Worm (Caenorhabditis elegans) whole organism, L3 larva: Measurements from ENCODE around the gene ZC204.13.
A peak's percentile ranks its signal among the peaks of the same experiment; 100 is the strongest.

Experiments
- R02D3.7 ChIP-seq: fragments of 150-350 bp; optimal IDR thresholded peaks from 2 replicates; lab custom pipeline; 2014; ENCODE audit warnings: missing biosample characterization, missing genetic modification characterization
- ZK546.5 ChIP-seq: sonication (generic microtip); optimal IDR thresholded peaks from 2 replicates; lab custom pipeline; 2017; ENCODE audit warnings: missing biosample characterization, missing genetic modification characterization
- aly-2 ChIP-seq: fragments of 150-350 bp; optimal IDR thresholded peaks from 2 replicates; lab custom pipeline; 2014; ENCODE audit warnings: missing biosample characterization, missing genetic modification characterization
- ama-1 ChIP-seq: fragments of 150-350 bp; optimal IDR thresholded peaks from 2 replicates; lab custom pipeline; 2018
- ceh-16 ChIP-seq: sonication (generic microtip); optimal IDR thresholded peaks from 2 replicates; lab custom pipeline; 2017; ENCODE audit warnings: missing biosample characterization, missing genetic modification characterization
- ceh-28 ChIP-seq: fragments of 150-350 bp; optimal IDR thresholded peaks from 2 replicates; lab custom pipeline; 2014; ENCODE audit warnings: missing biosample characterization, missing genetic modification reagents, missing genetic modification characterization
- ceh-9 ChIP-seq: sonication (generic microtip); optimal IDR thresholded peaks from 2 replicates; lab custom pipeline; 2018; ENCODE audit warnings: missing biosample characterization, missing genetic modification characterization
- egl-27 ChIP-seq: sonication (generic microtip); optimal IDR thresholded peaks from 4 replicates; lab custom pipeline; 2017; ENCODE audit warnings: missing biosample characterization, missing genetic modification reagents, missing genetic modification characterization
- elt-1 ChIP-seq: fragments of 150-350 bp; optimal IDR thresholded peaks from 2 replicates; lab custom pipeline; 2014; ENCODE audit warnings: missing biosample characterization, missing genetic modification characterization
- elt-2 ChIP-seq: sonication (generic microtip); optimal IDR thresholded peaks from 2 replicates; lab custom pipeline; 2016; ENCODE audit warnings: missing genetic modification reagents, mild to moderate bottlenecking, missing genetic modification characterization, missing compliant biosample characterization
- fkh-10 ChIP-seq: sonication (generic microtip); optimal IDR thresholded peaks from 2 replicates; lab custom pipeline; 2017; ENCODE audit warnings: missing biosample characterization, missing genetic modification reagents, missing genetic modification characterization
- fkh-2 ChIP-seq: fragments of 150-350 bp; optimal IDR thresholded peaks from 2 replicates; lab custom pipeline; 2014; ENCODE audit warnings: missing biosample characterization, missing genetic modification reagents, missing genetic modification characterization
- fos-1 ChIP-seq: fragments of 150-350 bp; optimal IDR thresholded peaks from 2 replicates; lab custom pipeline; 2014; ENCODE audit warnings: missing biosample characterization, missing genetic modification characterization
- hmg-11 ChIP-seq: sonication (generic microtip); optimal IDR thresholded peaks from 2 replicates; lab custom pipeline; 2016; ENCODE audit warnings: missing genetic modification characterization, missing compliant biosample characterization
- lin-15B ChIP-seq: fragments of 150-350 bp; optimal IDR thresholded peaks from 2 replicates; lab custom pipeline; 2014; ENCODE audit warnings: missing biosample characterization, missing genetic modification characterization
- lin-39 ChIP-seq: fragments of 150-350 bp; optimal IDR thresholded peaks from 2 replicates; lab custom pipeline; 2018; ENCODE audit warnings: missing biosample characterization, missing genetic modification reagents, missing genetic modification characterization
- mml-1 ChIP-seq: fragments of 150-350 bp; sonication (generic microtip); optimal IDR thresholded peaks from 3 replicates; lab custom pipeline; 2014; ENCODE audit warnings: missing biosample characterization, missing genetic modification characterization
- nfya-1 ChIP-seq: sonication (generic microtip); optimal IDR thresholded peaks from 2 replicates; lab custom pipeline; 2017; ENCODE audit warnings: missing genetic modification characterization, mild to moderate bottlenecking, missing compliant biosample characterization, antibody characterized with exemption, moderate library complexity; ENCODE audit not compliant: insufficient read depth
- nhr-11 ChIP-seq: fragments of 150-350 bp; optimal IDR thresholded peaks from 2 replicates; lab custom pipeline; 2014; ENCODE audit warnings: missing biosample characterization, missing genetic modification characterization
- nhr-12 ChIP-seq: fragments of 150-350 bp; optimal IDR thresholded peaks from 2 replicates; lab custom pipeline; 2014; ENCODE audit warnings: missing biosample characterization, missing genetic modification characterization
- nhr-23 ChIP-seq: fragments of 150-350 bp; optimal IDR thresholded peaks from 2 replicates; lab custom pipeline; 2014; ENCODE audit warnings: missing biosample characterization, missing genetic modification reagents, missing genetic modification characterization
- nhr-25 ChIP-seq: sonication (generic microtip); optimal IDR thresholded peaks from 2 replicates; lab custom pipeline; 2017; ENCODE audit warnings: missing biosample characterization, missing genetic modification characterization
- nhr-28 ChIP-seq: fragments of 150-350 bp; optimal IDR thresholded peaks from 2 replicates; lab custom pipeline; 2014; ENCODE audit warnings: missing biosample characterization, missing genetic modification characterization
- nhr-43 ChIP-seq: sonication (generic microtip); optimal IDR thresholded peaks from 2 replicates; lab custom pipeline; 2016; ENCODE audit warnings: mild to moderate bottlenecking, missing genetic modification characterization, missing compliant biosample characterization; ENCODE audit not compliant: poor library complexity, severe bottlenecking
- nhr-67 ChIP-seq: fragments of 150-350 bp; optimal IDR thresholded peaks from 2 replicates; lab custom pipeline; 2014; ENCODE audit warnings: missing biosample characterization, missing genetic modification characterization
- nhr-76 ChIP-seq: fragments of 150-350 bp; sonication (generic microtip); optimal IDR thresholded peaks from 5 replicates; lab custom pipeline; 2014; ENCODE audit warnings: missing biosample characterization, missing genetic modification characterization
- pha-4 ChIP-seq: fragments of 150-350 bp; optimal IDR thresholded peaks from 2 replicates; lab custom pipeline; 2014; ENCODE audit warnings: missing biosample characterization, missing genetic modification reagents, missing genetic modification characterization
- pqm-1 ChIP-seq: fragments of 150-350 bp; optimal IDR thresholded peaks from 2 replicates; lab custom pipeline; 2017; ENCODE audit warnings: missing biosample characterization, missing genetic modification characterization, inconsistent platforms
- skn-1 ChIP-seq: fragments of 150-350 bp; optimal IDR thresholded peaks from 2 replicates; lab custom pipeline; 2014; ENCODE audit warnings: missing biosample characterization, missing genetic modification characterization
- snpc-4 ChIP-seq: fragments of 150-350 bp; optimal IDR thresholded peaks from 2 replicates; lab custom pipeline; 2014; ENCODE audit warnings: missing biosample characterization, missing genetic modification characterization
- tbx-2 ChIP-seq: sonication (generic microtip); optimal IDR thresholded peaks from 2 replicates; lab custom pipeline; 2016; ENCODE audit warnings: mild to moderate bottlenecking, missing genetic modification characterization, missing compliant biosample characterization
- unc-62 ChIP-seq: fragments of 150-350 bp; sonication (generic microtip); optimal IDR thresholded peaks from 4 replicates; lab custom pipeline; 2014; ENCODE audit warnings: missing biosample characterization, missing genetic modification reagents, missing genetic modification characterization
- ztf-4 ChIP-seq: fragments of 150-350 bp; optimal IDR thresholded peaks from 2 replicates; lab custom pipeline; 2014; ENCODE audit warnings: missing biosample characterization, missing genetic modification characterization

Gene ZC204.13

DNA sequence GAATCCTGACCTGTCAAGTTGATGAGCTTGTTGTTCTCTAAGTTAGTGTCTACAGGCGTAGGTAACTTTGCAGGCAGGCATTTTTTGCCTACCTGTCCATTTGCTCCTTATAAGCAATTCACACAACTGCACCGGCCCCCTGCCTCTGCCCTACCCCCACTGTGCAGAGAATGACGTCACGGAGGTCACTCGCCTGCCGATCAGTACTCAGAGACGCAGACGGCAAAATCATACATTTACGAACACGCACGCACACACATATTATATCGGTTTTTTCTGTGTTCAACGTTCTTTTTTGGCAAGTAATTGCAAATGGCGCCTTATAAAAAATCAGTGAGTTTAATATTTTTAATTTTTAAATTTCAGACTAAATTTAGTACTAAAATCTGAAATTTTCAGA is 2.7 kb upstream of the ZC204.13 start, which contains the start of gene duxl-1:
TSS of gene duxl-1 (plus strand) at position 184 of the 400 bp plus-strand sequence.
- TF ChIP-seq nhr-25 (tag; lab: Kevin White, UChicago) (peak; percentile 9), fkh-2 (no peak), tbx-2 (tag; lab: Kevin White, UChicago) (no peak), ceh-28 (tag; lab: Kevin White, UChicago) (no peak), nhr-67 (tag; lab: Kevin White, UChicago) (no peak), lin-15B (tag; lab: Kevin White, UChicago) (peak; percentile 6), elt-2 (tag; lab: Kevin White, UChicago) (peak; percentile 54), nhr-23 (peak; percentile 37), nhr-76 (no peak)

DNA sequence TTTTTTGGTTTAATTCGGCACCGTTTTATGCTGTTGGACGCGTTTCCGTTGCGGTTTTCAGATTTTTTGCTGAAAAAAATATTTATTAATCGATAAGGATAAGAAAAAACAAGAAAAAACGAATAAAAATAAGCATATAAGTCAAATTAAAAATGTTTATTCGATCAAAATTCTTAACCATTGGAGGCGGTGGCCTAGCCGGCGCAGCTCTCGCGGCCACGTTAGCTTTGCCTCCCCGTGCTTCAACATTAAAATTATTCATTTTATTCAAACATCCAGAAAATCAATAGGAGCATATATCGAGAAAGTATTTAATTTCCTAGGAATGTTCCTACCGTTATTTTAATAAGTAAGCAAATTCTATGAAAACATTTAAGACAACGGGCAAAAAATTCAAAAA is 2.1 kb upstream of the ZC204.13 start, which contains the start of gene ZC204.14:
TSS of gene ZC204.14 (minus strand) at position 69 of the 400 bp plus-strand sequence.
- TF ChIP-seq nhr-28 (tag; lab: Kevin White, UChicago) = no peak
- no peak for TF ChIP-seq elt-2 (tag; lab: Kevin White, UChicago)
- TF ChIP-seq, all 47 proteins: peak for 0

ce11 chrII:1659729-1660128 is 1.1 kb downstream of the ZC204.13 start:
- peak; percentile 31 for TF ChIP-seq pqm-1 (tag; lab: Kevin White, UChicago)
- peak; percentile 84 for TF ChIP-seq elt-2 (tag; lab: Kevin White, UChicago)

- TF ChIP-seq hmg-11 (tag; lab: Kevin White, UChicago) = no peak
- no peak for TF ChIP-seq unc-62 (GFP tag; lab: Kevin White, UChicago)
- no peak for TF ChIP-seq elt-2 (tag; lab: Kevin White, UChicago)
- TF ChIP-seq R02D3.7 = no peak
- no peak for TF ChIP-seq lin-15B (tag; lab: Kevin White, UChicago)
- no peak for TF ChIP-seq nhr-12
- TF ChIP-seq nfya-1 (tag; lab: Kevin White, UChicago) = no peak
- no peak for TF ChIP-seq ama-1 (lab: Kevin White, UChicago)
- no peak for TF ChIP-seq ceh-9
- TF ChIP-seq aly-2 = no peak
- TF ChIP-seq, all 47 proteins: peak for 0
Measured at ce11 chrII:1657202-1657601, 3.6 kb downstream of the ZC204.13 start, which contains the start of gene ZC204.12. ZC204.12 (minus strand) TSS chrII:1657302.

- TF ChIP-seq ceh-28 (tag; lab: Kevin White, UChicago) = no peak
- TF ChIP-seq egl-27 (tag; lab: Kevin White, UChicago) = no peak
- no peak for TF ChIP-seq skn-1 (tag; lab: Kevin White, UChicago)
- no peak for TF ChIP-seq pha-4 (tag; lab: Kevin White, UChicago)
- TF ChIP-seq pqm-1 (tag; lab: Kevin White, UChicago) = no peak
Measured at ce11 chrII:1654917-1655316, 5.9 kb downstream of the ZC204.13 start, which contains the start of gene btb-12. btb-12 (plus strand) TSS chrII:1655217.

DNA sequence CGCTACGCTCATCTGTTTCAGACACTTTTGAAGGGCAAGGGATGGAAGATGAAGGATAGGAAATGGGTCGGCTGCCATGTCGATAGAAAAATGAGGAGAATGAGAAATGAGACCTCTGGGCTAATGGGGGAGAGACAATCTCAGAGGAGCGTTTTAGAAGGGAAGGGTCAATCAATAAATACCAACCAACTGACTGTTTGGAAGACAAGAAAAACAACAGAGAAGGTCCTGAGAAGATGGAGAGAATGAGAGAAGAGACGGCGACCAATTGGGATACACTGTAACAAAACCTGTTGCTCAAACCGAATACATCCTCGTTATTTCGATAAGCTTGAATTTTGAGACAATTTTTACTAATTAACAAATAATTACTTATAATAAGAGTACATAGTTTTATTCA is 7.4 kb downstream of the ZC204.13 start, which contains the start of gene fbxb-15:
TSS of gene fbxb-15 (minus strand) at position 101 of the 400 bp plus-strand sequence.
- TF ChIP-seq ZK546.5 (tag; lab: Kevin White, UChicago) (no peak), pqm-1 (tag; lab: Kevin White, UChicago) (no peak), pha-4 (tag; lab: Kevin White, UChicago) (no peak), fkh-10 (GFP tag; lab: Kevin White, UChicago) (no peak), ztf-4 (tag; lab: Kevin White, UChicago) (no peak), nfya-1 (tag; lab: Kevin White, UChicago) (no peak), nhr-28 (tag; lab: Kevin White, UChicago) (no peak), snpc-4 (no peak), skn-1 (tag; lab: Kevin White, UChicago) (no peak), nhr-43 (tag; lab: Kevin White, UChicago) (no peak), nhr-11 (tag; lab: Kevin White, UChicago) (no peak), ceh-16 (no peak), nhr-76 (no peak), lin-39 (no peak), elt-1 (tag; lab: Kevin White, UChicago) (no peak), mml-1 (tag; lab: Kevin White, UChicago) (no peak), fos-1 (no peak)
- TF ChIP-seq, all 47 proteins: peak for 0
